Fruit fly (Drosophila melanogaster) whole organism: ENCODE results near the gene vilya.

ENCODE experiments used
- Dll ChIP-seq: fragments of >200 bp; optimal IDR thresholded peaks from 2 replicates; lab custom pipeline; 2017
- EcR ChIP-seq, 2 experiments: fragments of >200 bp; optimal IDR thresholded peaks; 2 replicates each; lab custom pipeline; 2017; ENCODE audit warnings: missing biosample characterization in 2 of 2, missing genetic modification characterization in 2 of 2, missing genetic modification reagents in 2 of 2
- pan ChIP-seq: fragments of >200 bp; optimal IDR thresholded peaks from 2 replicates; lab custom pipeline; 2017
- psq ChIP-seq: fragments of >200 bp; optimal IDR thresholded peaks from 2 replicates; lab custom pipeline; 2017
- usp ChIP-seq: fragments of >200 bp; optimal IDR thresholded peaks from 2 replicates; lab custom pipeline; 2017; ENCODE audit warnings: missing biosample characterization, missing genetic modification characterization, mixed read lengths

DNA sequence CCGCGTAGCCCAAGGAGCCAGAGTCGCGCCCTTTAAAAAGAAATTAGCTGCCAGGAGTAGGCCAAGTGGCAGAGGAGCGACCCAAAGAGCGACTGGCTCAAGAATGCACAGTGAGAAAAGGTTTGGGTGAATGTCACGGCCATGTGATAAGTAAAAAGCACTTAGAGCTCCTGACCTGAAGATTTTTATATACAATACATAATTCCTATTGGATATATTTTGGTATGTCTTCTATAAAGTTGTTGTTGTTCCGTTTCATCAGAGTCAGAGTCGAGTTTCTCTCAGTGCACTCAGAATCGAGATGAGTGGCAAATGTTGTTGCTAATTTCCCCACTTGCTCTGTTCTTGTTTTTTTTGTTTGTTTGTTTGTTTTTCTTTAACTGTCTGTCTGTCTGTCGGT, 34.7 kb downstream of the vilya start:
- TF ChIP-seq pan (lab: Kevin White, UChicago) (no peak), usp (GFP tag; lab: Kevin White, UChicago) (no peak), EcR (GFP tag; optimal IDR thresholded peaks at IDR 0.05; lab: Kevin White, UChicago) (no peak), Dll (lab: Kevin White, UChicago) (no peak), psq (no peak)
